Worm (Caenorhabditis elegans): ENCODE measurements around the gene elmd-1.

elmd-1 gene

DNA sequence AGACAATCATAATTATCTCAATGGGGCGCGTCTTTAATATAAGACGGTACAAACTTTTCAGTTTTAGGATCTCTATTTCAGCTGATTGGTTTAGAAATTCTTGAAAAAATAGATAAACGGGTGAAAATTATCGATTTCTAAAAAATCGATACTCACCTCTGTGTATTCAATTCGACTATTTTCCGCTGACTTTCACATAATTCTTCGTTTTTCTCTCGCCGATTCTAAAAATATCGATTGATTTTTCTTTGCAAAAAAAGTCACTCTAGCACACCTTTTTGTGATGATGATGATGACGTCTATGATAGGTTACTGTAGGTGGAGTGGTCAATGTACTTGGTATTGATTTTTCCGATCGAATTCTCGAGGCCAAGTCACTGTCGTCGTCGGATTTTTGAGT, 40.0 kb downstream of the elmd-1 start:
- TF ChIP-seq efl-1 (optimal IDR thresholded peaks at IDR 0.05) (no peak), efl-1 (GFP tag; optimal IDR thresholded peaks at IDR 0.05 in 1 of 2) (no peak), fkh-10 (GFP tag; optimal IDR thresholded peaks at IDR 0.05) (no peak), jun-1 (tag; optimal IDR thresholded peaks at IDR 0.05) (no peak), nhr-85 (tag) (no peak), C04F5.9 (tag; optimal IDR thresholded peaks at IDR 0.05) (no peak), ceh-90 (tag; optimal IDR thresholded peaks at IDR 0.05) (no peak), hlh-17 (GFP tag; optimal IDR thresholded peaks at IDR 0.05; ENCODE audit: borderline replicate concordance) (no peak), aha-1 (tag; optimal IDR thresholded peaks at IDR 0.05) (no peak), mep-1 (tag; optimal IDR thresholded peaks at IDR 0.05) (no peak), ceh-63 (GFP tag; optimal IDR thresholded peaks at IDR 0.05) (no peak), blmp-1 (tag; optimal IDR thresholded peaks at IDR 0.05) (no peak), nhr-237 (tag; optimal IDR thresholded peaks at IDR 0.05) (no peak), unc-62 (GFP tag; optimal IDR thresholded peaks at IDR 0.05) (no peak), nhr-11 (tag; optimal IDR thresholded peaks at IDR 0.05) (no peak)

DNA sequence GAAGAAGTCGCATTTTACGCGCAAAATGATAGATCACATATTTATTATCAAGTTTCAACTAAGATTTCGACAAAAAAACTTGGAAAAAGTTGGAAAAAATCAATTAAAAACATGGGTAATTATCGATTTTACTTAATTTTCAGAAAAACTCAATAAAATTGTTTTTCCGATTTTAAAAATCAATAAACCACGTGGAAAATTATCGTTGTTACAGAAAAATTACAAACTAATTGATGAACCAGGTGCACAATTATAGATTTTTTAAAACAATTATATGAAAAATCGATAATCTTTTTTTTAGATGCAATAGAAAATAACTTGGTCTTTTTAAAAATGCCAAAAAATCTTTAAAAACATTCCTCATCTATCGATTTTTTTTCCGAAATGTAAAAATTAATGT, 40.9 kb downstream of the elmd-1 start:
- TF ChIP-seq dpl-1 (GFP tag; optimal IDR thresholded peaks at IDR 0.05): no peak
- no peak for TF ChIP-seq nhr-85 (tag)
- no peak for TF ChIP-seq isw-1 (GFP tag; IDR thresholded peaks at IDR 0.05)
- TF ChIP-seq mef-2 (tag; optimal IDR thresholded peaks at IDR 0.05): no peak
- no peak for TF ChIP-seq C16A3.4 (tag; optimal IDR thresholded peaks at IDR 0.05)
- TF ChIP-seq ztf-4 (tag; optimal IDR thresholded peaks at IDR 0.05): no peak

DNA sequence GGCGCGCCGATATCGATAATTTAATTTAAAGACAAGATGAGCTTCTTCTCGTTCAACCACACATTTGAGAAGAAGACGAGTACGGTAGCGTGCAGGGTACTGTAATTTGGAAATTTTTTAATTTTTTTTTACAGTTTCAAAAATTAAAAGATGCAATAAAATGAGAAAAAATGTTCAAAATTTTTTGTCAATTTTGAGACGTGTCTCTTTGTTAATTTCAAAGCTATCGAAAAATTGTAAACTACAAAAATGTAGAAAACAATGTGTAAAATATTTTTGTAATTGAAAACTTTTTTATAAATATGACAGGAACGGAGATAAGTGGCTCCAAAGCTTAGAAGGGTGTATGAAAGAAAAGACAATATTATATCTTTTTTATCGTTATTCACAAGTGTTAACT, 41.7 kb downstream of the elmd-1 start, which contains the start of gene K01A11.1:
Gene K01A11.1, minus strand, starts transcription at position 101 of the 400 bp plus-strand sequence.
- TF ChIP-seq sox-4 (tag; optimal IDR thresholded peaks at IDR 0.05): no peak
- no peak for TF ChIP-seq lsy-2 (tag; optimal IDR thresholded peaks at IDR 0.05)

DNA sequence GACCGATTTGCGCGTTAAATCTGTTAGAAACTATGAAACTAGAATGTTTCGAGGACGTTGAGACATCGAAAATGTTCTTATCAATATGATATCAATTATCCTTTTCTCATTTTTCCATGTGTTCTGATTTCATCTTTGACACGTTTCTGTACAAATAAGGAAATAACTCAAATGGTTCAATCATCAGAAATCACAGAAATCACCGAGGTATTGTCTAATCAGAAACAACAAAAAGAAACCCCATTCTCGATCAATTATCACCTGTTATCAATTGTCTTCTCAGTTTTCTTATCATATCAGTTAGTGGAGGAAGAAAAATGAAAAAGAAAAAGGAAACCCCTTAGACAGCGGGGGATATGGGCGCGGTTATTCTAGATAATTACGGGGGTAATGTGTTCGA, 45.4 kb downstream of the elmd-1 start:
- TF ChIP-seq elt-3 (tag; optimal IDR thresholded peaks at IDR 0.05): peak in 5 of 6 experiments; percentile 37 to 92 (median 44)
- TF ChIP-seq nhr-90 (tag; optimal IDR thresholded peaks at IDR 0.05; ENCODE audit: poor library complexity): peak; percentile 0
- TF ChIP-seq fos-1 (tag; optimal IDR thresholded peaks at IDR 0.05): no peak
- TF ChIP-seq egl-27 (tag; optimal IDR thresholded peaks at IDR 0.05): no peak
- TF ChIP-seq sptf-1 (tag; optimal IDR thresholded peaks at IDR 0.05): no peak
- TF ChIP-seq nhr-20 (tag; optimal IDR thresholded peaks at IDR 0.05): peak; percentile 34
- no peak for TF ChIP-seq pqm-1 (tag; optimal IDR thresholded peaks at IDR 0.05)
- peak; percentile 83 for TF ChIP-seq nhr-85 (tag)
- TF ChIP-seq rnt-1 (tag; optimal IDR thresholded peaks at IDR 0.05): no peak
- no peak for TF ChIP-seq ceh-63 (GFP tag; optimal IDR thresholded peaks at IDR 0.05)
- TF ChIP-seq blmp-1 (tag; optimal IDR thresholded peaks at IDR 0.05): peak; percentile 70
- TF ChIP-seq elt-2 (tag; optimal IDR thresholded peaks at IDR 0.05): peak; percentile 46
- TF ChIP-seq aly-2 (tag; optimal IDR thresholded peaks at IDR 0.05): no peak
- TF ChIP-seq lin-14 (GFP tag; optimal IDR thresholded peaks at IDR 0.05): peak; percentile 53
- TF ChIP-seq nhr-47 (tag; optimal IDR thresholded peaks at IDR 0.05): no peak
- TF ChIP-seq nhr-71 (tag; optimal IDR thresholded peaks at IDR 0.05): peak; percentile 41

DNA sequence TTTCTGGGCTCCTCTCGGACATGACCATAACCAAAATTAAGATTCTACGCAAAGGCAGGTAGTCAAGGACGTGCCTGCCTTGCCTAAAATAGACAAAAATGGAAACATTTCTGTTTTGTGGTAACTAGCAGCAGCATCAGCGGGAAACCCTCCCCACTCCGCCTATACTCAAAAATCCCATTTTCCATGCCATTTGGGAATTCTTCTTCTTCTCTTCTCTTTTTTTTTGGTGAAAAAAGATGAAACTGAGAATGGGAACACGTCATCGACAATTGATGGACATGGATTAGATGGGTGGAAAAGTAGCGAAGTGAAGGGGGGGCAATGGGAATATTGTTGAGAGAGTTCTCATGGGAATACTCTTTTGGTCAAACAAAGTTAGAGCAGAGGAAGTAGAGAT, 47.4 kb downstream of the elmd-1 start:
- TF ChIP-seq ceh-82 (tag; optimal IDR thresholded peaks at IDR 0.05): peak in 1 of 3 experiments; percentile 1
- peak; percentile 53 for TF ChIP-seq nhr-85 (tag)
- TF ChIP-seq nhr-71 (tag; optimal IDR thresholded peaks at IDR 0.05): peak; percentile 3
- TF ChIP-seq blmp-1 (tag; optimal IDR thresholded peaks at IDR 0.05): peak; percentile 29
- TF ChIP-seq pag-3 (tag; optimal IDR thresholded peaks at IDR 0.05; ENCODE audit: borderline replicate concordance, insufficient read depth): no peak
- peak; percentile 89 for TF ChIP-seq lin-14 (GFP tag; optimal IDR thresholded peaks at IDR 0.05)
- TF ChIP-seq fkh-4 (tag; optimal IDR thresholded peaks at IDR 0.05; ENCODE audit: borderline replicate concordance): no peak
